Worm (Caenorhabditis elegans): Measurements from ENCODE around the gene T20B12.4.

DNA sequence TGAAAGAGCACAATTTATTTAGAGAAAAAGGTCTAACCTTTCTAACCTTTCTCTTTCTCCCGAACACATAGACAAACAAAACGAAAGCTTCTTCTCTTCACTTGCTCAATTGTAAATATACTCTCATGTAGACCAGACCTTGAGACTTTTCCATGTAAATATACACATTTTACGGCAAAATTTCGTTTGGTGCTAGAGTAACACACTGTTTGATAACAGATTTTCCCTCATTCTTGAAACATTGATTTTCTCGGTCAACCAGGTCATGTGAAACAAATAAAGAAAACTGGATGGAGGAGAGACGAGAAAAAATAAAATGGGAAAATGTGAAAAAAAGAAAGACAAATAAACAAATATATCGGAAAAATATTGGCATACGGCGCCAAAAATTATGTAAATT is 45.5 kb upstream of the T20B12.4 start:
- TF ChIP-seq flt-1 (GFP tag; IDR thresholded peaks at IDR 0.05) (no peak), med-1 (GFP tag; optimal IDR thresholded peaks at IDR 0.05; ENCODE audit: insufficient read depth) (no peak), ztf-29 (GFP tag; IDR thresholded peaks at IDR 0.05) (no peak), ref-1 (GFP tag; conservative IDR thresholded peaks at IDR 0.05) (no peak), ztf-23 (GFP tag; IDR thresholded peaks at IDR 0.05) (no peak), tab-1 (GFP tag; IDR thresholded peaks at IDR 0.05) (no peak), klf-2 (GFP tag; conservative IDR thresholded peaks at IDR 0.05) (no peak)

All from whole organism, midembryonic.